Worm (Caenorhabditis elegans): ENCODE results near the gene fbxb-15.

Gene fbxb-15

ce11 chrII:1605010-1605409 lies 48.3 kb downstream of the fbxb-15 start:
- TF ChIP-seq W03F9.2 (tag; optimal IDR thresholded peaks at IDR 0.05) (no peak), him-1 (tag; optimal IDR thresholded peaks at IDR 0.05) (no peak), dao-5 (tag; optimal IDR thresholded peaks at IDR 0.05) (no peak)

- TF ChIP-seq W03F9.2 (tag; optimal IDR thresholded peaks at IDR 0.05), result no peak
These were observed 50.2 kb downstream of the fbxb-15 start for ce11 chrII:1603049-1603448.

Measured in whole organism, L4/young adult.